Fruit fly (Drosophila melanogaster) whole organism, wandering third instar larva: ENCODE measurements around the gene CG34173.

Source experiments
- CG32264 ChIP-seq: fragments of 200-800 bp; sonication (Bioruptor generic); optimal IDR thresholded peaks from 2 replicates; lab custom pipeline; 2016; ENCODE audit warnings: missing biosample characterization, missing genetic modification characterization
- CG9705 ChIP-seq: fragments of 200-800 bp; sonication (Bioruptor generic); optimal IDR thresholded peaks from 2 replicates; lab custom pipeline; 2018; ENCODE audit warnings: missing biosample characterization, mild to moderate bottlenecking, missing genetic modification characterization
- CrebA ChIP-seq: fragments of 200-800 bp; sonication (Bioruptor generic); optimal IDR thresholded peaks from 2 replicates; lab custom pipeline; 2016; ENCODE audit warnings: missing biosample characterization, mild to moderate bottlenecking, missing genetic modification characterization, borderline replicate concordance
- Dfd ChIP-seq: fragments of >200 bp; optimal IDR thresholded peaks from 2 replicates; lab custom pipeline; 2017; ENCODE audit warnings: missing biosample characterization, missing genetic modification characterization
- Dif ChIP-seq: fragments of 200-275, 200-300 bp; sonication (Bioruptor generic); optimal IDR thresholded peaks from 2 replicates; lab custom pipeline; 2018; ENCODE audit warnings: missing biosample characterization, missing genetic modification characterization; ENCODE audit not compliant: partially characterized antibody
- Hnf4 ChIP-seq: fragments of 200-800 bp; sonication (Bioruptor generic); optimal IDR thresholded peaks from 2 replicates; lab custom pipeline; 2016; ENCODE audit warnings: missing biosample characterization, mild to moderate bottlenecking, missing genetic modification characterization
- Hr83 ChIP-seq: fragments of 200-300 bp; sonication (Bioruptor generic); optimal IDR thresholded peaks from 2 replicates; lab custom pipeline; 2016; ENCODE audit warnings: missing biosample characterization, mild to moderate bottlenecking, missing genetic modification characterization, moderate library complexity; ENCODE audit not compliant: poor library complexity, severe bottlenecking
- Jra ChIP-seq: sonication (Bioruptor generic); optimal IDR thresholded peaks from 2 replicates; lab custom pipeline; 2016; ENCODE audit warnings: missing biosample characterization, missing genetic modification characterization
- Mio ChIP-seq: sonication (Bioruptor generic); optimal IDR thresholded peaks from 2 replicates; lab custom pipeline; 2016; ENCODE audit warnings: missing biosample characterization, missing genetic modification characterization
- N ChIP-seq: fragments of >200 bp; optimal IDR thresholded peaks from 2 replicates; lab custom pipeline; 2018; ENCODE audit warnings: missing biosample characterization, missing external identifiers, missing genetic modification characterization
- Sp1 ChIP-seq: fragments of 200-800 bp; sonication (Bioruptor generic); optimal IDR thresholded peaks from 3 replicates; lab custom pipeline; 2019; ENCODE audit warnings: missing biosample characterization, mild to moderate bottlenecking, missing genetic modification characterization, moderate library complexity
- Vsx2 ChIP-seq: fragments of 200-300, 225-300 bp; sonication (Bioruptor generic); optimal IDR thresholded peaks from 2 replicates; lab custom pipeline; 2018; ENCODE audit warnings: missing biosample characterization, missing genetic modification characterization; ENCODE audit not compliant: partially characterized antibody
- brk ChIP-seq: fragments of 200-800 bp; sonication (Bioruptor generic); optimal IDR thresholded peaks from 2 replicates; lab custom pipeline; 2016; ENCODE audit warnings: missing biosample characterization, mild to moderate bottlenecking, missing genetic modification characterization
- dl ChIP-seq, 2 experiments: fragments of 175-275, 200-275 bp in 1 of 2; fragments of 200-275 bp in 1 of 2; sonication (Bioruptor generic); optimal IDR thresholded peaks; lab custom pipeline; 2018; ENCODE audit warnings: mild to moderate bottlenecking in 2 of 2, missing biosample characterization in 2 of 2, missing genetic modification characterization in 2 of 2, moderate library complexity in 2 of 2; ENCODE audit not compliant: partially characterized antibody in 2 of 2, insufficient read depth in 1 of 2
- dmrt93B ChIP-seq: fragments of 200-800 bp; sonication (Bioruptor generic); optimal IDR thresholded peaks from 2 replicates; lab custom pipeline; 2018; ENCODE audit warnings: missing biosample characterization, mild to moderate bottlenecking, missing genetic modification characterization
- dsf ChIP-seq: sonication (Bioruptor generic); optimal IDR thresholded peaks from 2 replicates; lab custom pipeline; 2016; ENCODE audit warnings: missing biosample characterization, missing genetic modification characterization, borderline replicate concordance
- fru ChIP-seq: fragments of 200-800 bp; sonication (Bioruptor generic); optimal IDR thresholded peaks from 3 replicates; lab custom pipeline; 2016; ENCODE audit warnings: missing biosample characterization, mild to moderate bottlenecking, missing genetic modification characterization
- h ChIP-seq: fragments of 200-800 bp; sonication (Bioruptor generic); optimal IDR thresholded peaks from 3 replicates; lab custom pipeline; 2016; ENCODE audit warnings: missing biosample characterization, mild to moderate bottlenecking, missing genetic modification characterization
- jim ChIP-seq: fragments of 175-275, 200-325 bp; sonication (Bioruptor generic); optimal IDR thresholded peaks from 2 replicates; lab custom pipeline; 2016; ENCODE audit warnings: missing biosample characterization, mild to moderate bottlenecking, missing genetic modification characterization
- pan ChIP-seq: fragments of >200 bp; optimal IDR thresholded peaks from 2 replicates; lab custom pipeline; 2017
- psq ChIP-seq: fragments of 200-800 bp; sonication (Bioruptor generic); optimal IDR thresholded peaks from 3 replicates; lab custom pipeline; 2017; ENCODE audit warnings: missing biosample characterization, mild to moderate bottlenecking, missing genetic modification characterization, moderate library complexity
- rgr ChIP-seq: fragments of 200-800 bp; sonication (Bioruptor generic); optimal IDR thresholded peaks from 3 replicates; lab custom pipeline; 2016; ENCODE audit warnings: missing biosample characterization, mild to moderate bottlenecking, missing genetic modification characterization
- sage ChIP-seq: fragments of 200-800 bp; sonication (Bioruptor generic); optimal IDR thresholded peaks from 2 replicates; lab custom pipeline; 2016; ENCODE audit warnings: missing biosample characterization, mild to moderate bottlenecking, missing genetic modification characterization
- usp ChIP-seq: fragments of >200 bp; optimal IDR thresholded peaks from 2 replicates; lab custom pipeline; 2017; ENCODE audit warnings: missing biosample characterization, missing genetic modification characterization
- woc ChIP-seq: sonication (Bioruptor generic); optimal IDR thresholded peaks from 2 replicates; lab custom pipeline; 2016; ENCODE audit warnings: missing biosample characterization, mild to moderate bottlenecking, missing genetic modification characterization

CG34173 gene

DNA sequence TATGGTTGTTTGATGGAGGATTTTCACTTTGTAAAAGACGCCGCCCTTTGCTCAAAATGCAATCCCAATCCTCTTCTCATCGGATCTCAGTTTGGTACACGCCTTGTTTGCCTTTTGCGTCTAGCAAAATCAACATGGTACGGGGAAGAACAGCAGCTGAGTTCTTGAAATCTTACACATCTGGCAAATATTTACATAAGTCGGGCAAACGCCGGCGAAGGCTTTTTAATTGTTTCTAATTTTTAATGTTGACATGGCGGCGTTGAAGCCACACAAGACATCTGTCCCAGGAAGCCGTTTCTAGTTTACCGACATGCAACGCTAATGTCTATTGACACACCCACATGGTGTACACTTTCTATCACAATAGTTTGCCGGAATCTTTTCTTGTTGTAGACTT, 17.2 kb downstream of the CG34173 start:
- no peak for TF ChIP-seq dsf (GFP tag; lab: Kevin White, UChicago)
- no peak for TF ChIP-seq Hr83 (GFP tag; lab: Kevin White, UChicago)
- TF ChIP-seq Dfd (GFP tag; lab: Kevin White, UChicago) = no peak
- TF ChIP-seq woc (GFP tag; lab: Kevin White, UChicago) = no peak
- no peak for TF ChIP-seq pan
- TF ChIP-seq CG9705 (GFP tag; lab: Kevin White, UChicago) = no peak
- no peak for TF ChIP-seq dl (GFP tag; optimal IDR thresholded peaks at IDR 0.05; lab: Kevin White, UChicago; ENCODE audit: insufficient read depth in 1 of 2, partially characterized antibody in 2 of 2)

DNA sequence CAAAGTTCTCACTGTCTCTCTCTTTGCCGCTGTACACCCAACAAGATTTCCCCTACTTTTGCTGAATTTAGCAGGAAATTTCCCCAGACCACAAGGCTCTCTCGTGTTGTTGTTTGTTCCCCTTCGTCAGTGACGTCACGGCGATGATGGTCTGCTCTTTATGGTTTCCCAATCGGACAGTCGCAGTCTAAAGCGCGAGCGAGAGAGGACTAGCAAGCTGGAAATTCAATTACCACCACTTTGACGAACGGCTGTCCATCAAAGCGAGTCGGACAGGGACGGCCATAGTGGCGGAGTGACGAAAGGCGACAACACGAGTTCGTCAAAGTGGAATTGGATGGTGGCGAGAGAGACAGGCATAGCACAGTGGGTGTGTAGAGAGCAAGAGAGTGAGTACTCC, 29.7 kb downstream of the CG34173 start:
- TF ChIP-seq psq (GFP tag; lab: Kevin White, UChicago) = peak; percentile 44
- TF ChIP-seq Dif = peak; percentile 74
- peak; percentile 83 for TF ChIP-seq Vsx2 (GFP tag; lab: Kevin White, UChicago)
- TF ChIP-seq dl (GFP tag; optimal IDR thresholded peaks at IDR 0.05; lab: Kevin White, UChicago; ENCODE audit: insufficient read depth in 1 of 2, partially characterized antibody in 2 of 2) = peak; percentile 21 to 29
- no peak for TF ChIP-seq fru (GFP tag; lab: Kevin White, UChicago)

DNA sequence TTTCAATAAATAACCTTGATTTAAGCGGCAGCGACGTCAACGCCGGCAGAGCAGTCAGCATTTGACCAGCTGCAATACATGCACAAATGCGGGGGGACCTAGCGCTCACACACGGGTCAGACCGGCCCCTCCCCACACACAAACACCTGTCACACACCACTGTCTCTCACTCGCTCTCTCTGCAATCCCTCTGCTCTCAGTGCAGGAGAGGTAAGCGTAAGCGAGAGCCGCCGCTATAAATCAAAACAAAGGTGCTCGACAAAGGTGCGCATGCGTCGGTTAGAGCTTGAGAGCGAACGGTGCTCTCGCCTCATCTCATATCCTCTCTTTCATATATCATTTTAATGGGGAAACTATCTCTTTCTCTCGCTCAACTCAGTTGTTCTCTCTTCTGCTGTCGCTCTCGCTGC, 35.2 kb downstream of the CG34173 start, which contains the start of gene tio:
tio (plus strand) TSS at position 348 of the 410 bp plus-strand sequence.
- TF ChIP-seq h (GFP tag; lab: Kevin White, UChicago) = peak; percentile 43
- peak; percentile 69 for TF ChIP-seq Jra
- no peak for TF ChIP-seq Dfd (GFP tag; lab: Kevin White, UChicago)
- TF ChIP-seq pan = no peak
- TF ChIP-seq psq (GFP tag; lab: Kevin White, UChicago) = peak; percentile 15
- no peak for TF ChIP-seq dsf (GFP tag; lab: Kevin White, UChicago)
- no peak for TF ChIP-seq usp (GFP tag; lab: Kevin White, UChicago)
- peak; percentile 9 for TF ChIP-seq rgr (GFP tag; lab: Kevin White, UChicago)
- peak; percentile 88 for TF ChIP-seq Vsx2 (GFP tag; lab: Kevin White, UChicago)
- peak; percentile 65 for TF ChIP-seq CrebA (GFP tag; lab: Kevin White, UChicago)
- peak; percentile 91 to 93 for TF ChIP-seq dl (GFP tag; optimal IDR thresholded peaks at IDR 0.05; lab: Kevin White, UChicago; ENCODE audit: insufficient read depth in 1 of 2, partially characterized antibody in 2 of 2)
- no peak for TF ChIP-seq jim (GFP tag; lab: Kevin White, UChicago)
- peak; percentile 14 for TF ChIP-seq Hnf4
- TF ChIP-seq brk (GFP tag; lab: Kevin White, UChicago) = peak; percentile 25
- TF ChIP-seq Hr83 (GFP tag; lab: Kevin White, UChicago) = peak; percentile 87
- TF ChIP-seq Dif = peak; percentile 97
- TF ChIP-seq CG32264 (GFP tag; lab: Kevin White, UChicago) = no peak
- TF ChIP-seq sage (GFP tag; lab: Kevin White, UChicago) = no peak
- TF ChIP-seq, all 38 proteins: peak for 11

DNA sequence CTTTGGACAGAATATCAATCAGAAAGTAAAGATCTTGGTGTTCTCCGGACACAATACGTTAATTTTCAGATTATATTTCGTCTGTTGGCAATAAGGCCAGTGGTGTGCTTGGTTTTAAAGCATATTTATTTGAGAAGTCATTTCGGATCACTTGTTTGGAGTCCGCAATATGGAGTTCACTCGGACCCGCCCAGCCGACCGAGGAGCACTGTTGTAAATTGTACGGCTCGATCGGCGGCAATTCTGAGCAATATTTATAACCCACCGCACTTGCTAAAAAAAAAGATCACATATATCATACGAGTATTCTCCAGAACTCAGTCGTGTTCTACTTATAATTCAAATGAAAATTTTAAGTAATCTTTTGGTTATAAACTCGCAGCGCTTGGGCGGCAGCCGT, 39.2 kb downstream of the CG34173 start, which contains the start of gene CG31693:
CG31693 (plus strand) TSS at position 301 of the 400 bp plus-strand sequence.
- no peak for TF ChIP-seq brk (GFP tag; lab: Kevin White, UChicago)
- no peak for TF ChIP-seq h (GFP tag; lab: Kevin White, UChicago)
- TF ChIP-seq CG9705 (GFP tag; lab: Kevin White, UChicago) = no peak
- no peak for TF ChIP-seq Hnf4
- TF ChIP-seq CrebA (GFP tag; lab: Kevin White, UChicago) = no peak
- no peak for TF ChIP-seq N (GFP tag; lab: Kevin White, UChicago)
- no peak for TF ChIP-seq pan
- no peak for TF ChIP-seq Sp1
- no peak for TF ChIP-seq Mio (GFP tag; lab: Kevin White, UChicago)
- TF ChIP-seq CG32264 (GFP tag; lab: Kevin White, UChicago) = no peak
- TF ChIP-seq rgr (GFP tag; lab: Kevin White, UChicago) = no peak
- no peak for TF ChIP-seq dmrt93B
